Fruit fly (Drosophila melanogaster) whole organism, embryonic: ENCODE measurements around the gene CG6094.

Experiments used
- Aef1 ChIP-seq: fragments of 200-800 bp; sonication (Bioruptor generic); IDR thresholded peaks from 3 replicates; pipeline ENCODE4 v1.3.6; 2022; ENCODE audit warnings: missing biosample characterization, missing genetic modification characterization
- Antp ChIP-seq: fragments of 200-800 bp; sonication (Bioruptor generic); optimal IDR thresholded peaks from 3 replicates; lab custom pipeline; 2016; ENCODE audit warnings: missing biosample characterization, missing genetic modification characterization
- BEAF-32 ChIP-seq: fragments of 200-800 bp; sonication (Bioruptor generic); optimal IDR thresholded peaks from 3 replicates; lab custom pipeline; 2017; ENCODE audit warnings: missing biosample characterization, missing genetic modification characterization, mild to moderate bottlenecking, moderate library complexity, missing genetic modification reagents
- C15 ChIP-seq: fragments of 200-800 bp; sonication (Bioruptor generic); IDR thresholded peaks from 3 replicates; pipeline ENCODE4 v1.3.6; 2022; ENCODE audit warnings: missing biosample characterization, missing genetic modification characterization
- CG1024 ChIP-seq: fragments of 200-800 bp; sonication (Bioruptor generic); IDR thresholded peaks from 2 replicates; pipeline ENCODE4 v1.3.6; 2022; ENCODE audit warnings: missing biosample characterization, missing genetic modification characterization
- CG11398 ChIP-seq: fragments of 200-800 bp; sonication (Bioruptor generic); optimal IDR thresholded peaks from 2 replicates; lab custom pipeline; 2016; ENCODE audit warnings: missing biosample characterization, missing genetic modification characterization
- CG12104 ChIP-seq: fragments of 200-800 bp; sonication (Bioruptor generic); optimal IDR thresholded peaks from 3 replicates; lab custom pipeline; 2016; ENCODE audit warnings: missing biosample characterization, missing genetic modification characterization
- CG12942 ChIP-seq: fragments of 200-800 bp; sonication (Bioruptor generic); optimal IDR thresholded peaks from 3 replicates; lab custom pipeline; 2016; ENCODE audit warnings: missing biosample characterization, missing genetic modification characterization
- CG13775 ChIP-seq: fragments of 200-800 bp; sonication (Bioruptor generic); optimal IDR thresholded peaks from 3 replicates; lab custom pipeline; 2017; ENCODE audit warnings: missing biosample characterization, mild to moderate bottlenecking, missing genetic modification characterization
- CG13894 ChIP-seq: fragments of 200-800 bp; sonication (Bioruptor generic); optimal IDR thresholded peaks from 3 replicates; lab custom pipeline; 2018; ENCODE audit warnings: missing biosample characterization, mild to moderate bottlenecking, missing genetic modification characterization, moderate library complexity
- CG1602 ChIP-seq: fragments of 200-800 bp; sonication (Bioruptor generic); optimal IDR thresholded peaks from 3 replicates; lab custom pipeline; 2016; ENCODE audit warnings: missing biosample characterization, missing genetic modification characterization
- CG17361 ChIP-seq: fragments of 200-800 bp; sonication (Bioruptor generic); IDR thresholded peaks from 3 replicates; pipeline ENCODE4 v1.3.6; 2022; ENCODE audit warnings: missing biosample characterization, missing genetic modification characterization
- CG17802 ChIP-seq: fragments of 200-800 bp; sonication (Bioruptor generic); optimal IDR thresholded peaks from 2 replicates; lab custom pipeline; 2018; ENCODE audit warnings: missing biosample characterization, mild to moderate bottlenecking, missing genetic modification characterization, moderate library complexity
- CG17912 ChIP-seq: fragments of 200-800 bp; sonication (Bioruptor generic); optimal IDR thresholded peaks from 2 replicates; lab custom pipeline; 2018; ENCODE audit warnings: missing biosample characterization, mild to moderate bottlenecking, missing genetic modification characterization
- CG1832 ChIP-seq: fragments of 200-800 bp; sonication (Bioruptor generic); optimal IDR thresholded peaks from 2 replicates; lab custom pipeline; 2017; ENCODE audit warnings: missing biosample characterization, mild to moderate bottlenecking, missing genetic modification characterization, inconsistent platforms
- CG18476 ChIP-seq: fragments of 200-800 bp; sonication (Bioruptor generic); optimal IDR thresholded peaks from 2 replicates; lab custom pipeline; 2016; ENCODE audit warnings: missing biosample characterization, mild to moderate bottlenecking, missing genetic modification characterization
- CG2202 ChIP-seq: fragments of 200-800 bp; sonication (Bioruptor generic); optimal IDR thresholded peaks from 2 replicates; lab custom pipeline; 2018; ENCODE audit warnings: missing biosample characterization, mild to moderate bottlenecking, missing genetic modification characterization
- CG3281 ChIP-seq: fragments of 200-800 bp; sonication (Bioruptor generic); optimal IDR thresholded peaks from 3 replicates; lab custom pipeline; 2017; ENCODE audit warnings: missing biosample characterization, mild to moderate bottlenecking, missing genetic modification characterization
- CG33557 ChIP-seq: fragments of 200-800 bp; sonication (Bioruptor generic); optimal IDR thresholded peaks from 2 replicates; lab custom pipeline; 2019; ENCODE audit warnings: missing biosample characterization, mild to moderate bottlenecking, missing genetic modification characterization, moderate library complexity
- CG34422 ChIP-seq: fragments of 200-800 bp; sonication (Bioruptor generic); IDR thresholded peaks from 3 replicates; pipeline ENCODE4 v1.3.6; 2022; ENCODE audit warnings: missing biosample characterization, missing genetic modification characterization
- CG3995 ChIP-seq: fragments of 200-800 bp; sonication (Bioruptor generic); optimal IDR thresholded peaks from 3 replicates; lab custom pipeline; 2016; ENCODE audit warnings: missing biosample characterization, missing genetic modification characterization
- CG4617 ChIP-seq: fragments of 200-800 bp; sonication (Bioruptor generic); optimal IDR thresholded peaks from 3 replicates; lab custom pipeline; 2016; ENCODE audit warnings: missing biosample characterization, missing genetic modification characterization, borderline replicate concordance
- CG4707 ChIP-seq: fragments of 200-800 bp; sonication (Bioruptor generic); optimal IDR thresholded peaks from 2 replicates; lab custom pipeline; 2018; ENCODE audit warnings: missing biosample characterization, mild to moderate bottlenecking, missing genetic modification characterization, moderate library complexity
- CG6654 ChIP-seq: fragments of 200-800 bp; sonication (Bioruptor generic); optimal IDR thresholded peaks from 2 replicates; lab custom pipeline; 2017; ENCODE audit warnings: missing biosample characterization, mild to moderate bottlenecking, missing genetic modification characterization
- CG7963 ChIP-seq: fragments of 200-800 bp; sonication (Bioruptor generic); IDR thresholded peaks from 3 replicates; pipeline ENCODE4 v1.3.6; 2022; ENCODE audit warnings: missing biosample characterization, missing genetic modification characterization; ENCODE audit not compliant: partially characterized antibody
- CG8765 ChIP-seq: fragments of 200-800 bp; sonication (Bioruptor generic); IDR thresholded peaks from 2 replicates; pipeline ENCODE4 v1.3.6; 2022; ENCODE audit warnings: missing biosample characterization, missing genetic modification characterization
- CoRest ChIP-seq: fragments of 200-800 bp; sonication (Bioruptor generic); optimal IDR thresholded peaks from 3 replicates; lab custom pipeline; 2018; ENCODE audit warnings: missing biosample characterization, mild to moderate bottlenecking, missing genetic modification characterization, moderate library complexity
- Dbx ChIP-seq: fragments of 200-800 bp; sonication (Bioruptor generic); IDR thresholded peaks from 3 replicates; pipeline ENCODE4 v1.3.6; 2022; ENCODE audit warnings: missing biosample characterization, missing genetic modification characterization
- ERR ChIP-seq: fragments of 200-800 bp; sonication (Bioruptor generic); optimal IDR thresholded peaks from 2 replicates; lab custom pipeline; 2016; ENCODE audit warnings: missing biosample characterization, missing genetic modification characterization
- Ets65A ChIP-seq: fragments of 200-800 bp; sonication (Bioruptor generic); peaks from one replicate; lab custom pipeline; 2016; ENCODE audit warnings: missing biosample characterization, missing genetic modification characterization
- HLH54F ChIP-seq: fragments of 200-800 bp; sonication (Bioruptor generic); optimal IDR thresholded peaks from 3 replicates; lab custom pipeline; 2016; ENCODE audit warnings: missing biosample characterization, missing genetic modification characterization
- Hmr ChIP-seq: fragments of 200-800 bp; sonication (Bioruptor generic); optimal IDR thresholded peaks from 3 replicates; lab custom pipeline; 2017; ENCODE audit warnings: mild to moderate bottlenecking, missing biosample characterization, missing genetic modification reagents, missing genetic modification characterization
- Hmx ChIP-seq: fragments of 200-800 bp; sonication (Bioruptor generic); optimal IDR thresholded peaks from 2 replicates; lab custom pipeline; 2016; ENCODE audit warnings: missing biosample characterization, missing genetic modification characterization
- Jarid2 ChIP-seq: fragments of 200-800 bp; sonication (Bioruptor generic); optimal IDR thresholded peaks from 3 replicates; lab custom pipeline; 2017; ENCODE audit warnings: mild to moderate bottlenecking, missing biosample characterization, missing genetic modification reagents, missing genetic modification characterization
- ap ChIP-seq: fragments of 200-800 bp; sonication (Bioruptor generic); IDR thresholded peaks from 2 replicates; pipeline ENCODE4 v1.3.6; 2022; ENCODE audit warnings: missing biosample characterization, missing genetic modification characterization
- ato ChIP-seq: fragments of 200-800 bp; sonication (Bioruptor generic); IDR thresholded peaks from 2 replicates; pipeline ENCODE4 v1.3.6; 2022; ENCODE audit warnings: missing biosample characterization, missing genetic modification characterization; ENCODE audit not compliant: partially characterized antibody
- ci ChIP-seq: fragments of 200-800 bp; sonication (Bioruptor generic); IDR thresholded peaks from 3 replicates; pipeline ENCODE4 v1.3.6; 2022; ENCODE audit warnings: missing biosample characterization, missing genetic modification characterization
- dati ChIP-seq: fragments of 200-800 bp; sonication (Bioruptor generic); IDR thresholded peaks from 2 replicates; pipeline ENCODE4 v1.3.6; 2022; ENCODE audit warnings: missing biosample characterization, missing genetic modification characterization
- dmrt11E ChIP-seq: fragments of 200-800 bp; sonication (Bioruptor generic); optimal IDR thresholded peaks from 3 replicates; lab custom pipeline; 2018; ENCODE audit warnings: missing biosample characterization, mild to moderate bottlenecking, missing genetic modification characterization, moderate library complexity
- eve ChIP-seq, 2 experiments: fragments of >200 bp; optimal IDR thresholded peaks; 2 replicates each; lab custom pipeline; 2017; ENCODE audit warnings: missing biosample characterization in 2 of 2, missing genetic modification characterization in 2 of 2
- gem ChIP-seq: fragments of 200-800 bp; sonication (Bioruptor generic); optimal IDR thresholded peaks from 2 replicates; lab custom pipeline; 2019; ENCODE audit warnings: missing biosample characterization, mild to moderate bottlenecking, missing genetic modification characterization, moderate library complexity
- jing ChIP-seq: fragments of 200-800 bp; sonication (Bioruptor generic); optimal IDR thresholded peaks from 2 replicates; lab custom pipeline; 2018; ENCODE audit warnings: missing biosample characterization, mild to moderate bottlenecking, missing genetic modification characterization
- kay ChIP-seq: fragments of 200-800 bp; sonication (Bioruptor generic); optimal IDR thresholded peaks from 2 replicates; lab custom pipeline; 2016; ENCODE audit warnings: missing biosample characterization, missing genetic modification characterization
- luna ChIP-seq: fragments of 200-800 bp; sonication (Bioruptor generic); optimal IDR thresholded peaks from 2 replicates; lab custom pipeline; 2016; ENCODE audit warnings: missing biosample characterization, missing genetic modification characterization
- oc ChIP-seq: fragments of 200-800 bp; sonication (Bioruptor generic); optimal IDR thresholded peaks from 2 replicates; lab custom pipeline; 2018; ENCODE audit warnings: missing biosample characterization, mild to moderate bottlenecking, missing genetic modification characterization, moderate library complexity
- p53 ChIP-seq: fragments of 200-800 bp; sonication (Bioruptor generic); optimal IDR thresholded peaks from 2 replicates; lab custom pipeline; 2016; ENCODE audit warnings: missing biosample characterization, missing genetic modification characterization
- pho ChIP-seq: fragments of 200-800 bp; sonication (Bioruptor generic); optimal IDR thresholded peaks from 2 replicates; lab custom pipeline; 2016; ENCODE audit warnings: missing biosample characterization, missing genetic modification characterization
- psq ChIP-seq: fragments of 200-800 bp; sonication (Bioruptor generic); optimal IDR thresholded peaks from 2 replicates; lab custom pipeline; 2017; ENCODE audit warnings: missing biosample characterization, missing genetic modification characterization
- slou ChIP-seq: fragments of 200-800 bp; sonication (Bioruptor generic); optimal IDR thresholded peaks from 3 replicates; lab custom pipeline; 2016; ENCODE audit warnings: missing biosample characterization, missing genetic modification characterization
- sob ChIP-seq: fragments of 200-800 bp; sonication (Bioruptor generic); IDR thresholded peaks from 2 replicates; pipeline ENCODE4 v1.3.6; 2022; ENCODE audit warnings: missing biosample characterization, missing genetic modification characterization
- tx ChIP-seq: fragments of 200-800 bp; sonication (Bioruptor generic); optimal IDR thresholded peaks from 2 replicates; lab custom pipeline; 2016; ENCODE audit warnings: missing biosample characterization, missing genetic modification characterization
- wor ChIP-seq: fragments of 200-800 bp; sonication (Bioruptor generic); IDR thresholded peaks from 2 replicates; pipeline ENCODE4 v1.3.6; 2022; ENCODE audit warnings: missing biosample characterization, missing genetic modification characterization

CG6094 gene

dm6 chr2L:10466865-10467270, 40.0 kb upstream of the CG6094 start (continued):
- TF ChIP-seq CG13894 (no peak), sob (GFP tag; lab: Robert Waterston, UW) (peak; percentile 57), ato (GFP tag; lab: Robert Waterston, UW) (no peak), HLH54F (GFP tag; lab: Kevin White, UChicago) (no peak), CG4707 (GFP tag; lab: Kevin White, UChicago) (no peak), CG17802 (tag; lab: Kevin White, UChicago) (peak; percentile 24), gem (tag; lab: Kevin White, UChicago) (peak; percentile 73), CG3995 (GFP tag; lab: Kevin White, UChicago) (no peak), CG4617 (GFP tag; lab: Kevin White, UChicago) (no peak), CG12104 (GFP tag; lab: Kevin White, UChicago) (peak; percentile 57), Hmr (GFP tag; lab: Kevin White, UChicago) (no peak), CG6654 (GFP tag; lab: Kevin White, UChicago) (peak; percentile 32), C15 (GFP tag; lab: Robert Waterston, UW) (no peak), CG11398 (GFP tag; lab: Kevin White, UChicago) (peak; percentile 21), slou (GFP tag; lab: Kevin White, UChicago) (no peak), CG1832 (no peak), CoRest (tag; lab: Kevin White, UChicago) (peak; percentile 74), oc (tag; lab: Kevin White, UChicago) (no peak), wor (GFP tag; lab: Robert Waterston, UW) (0 out of 2 replicates have a peak, but pooled peaks have one; percentile 46), CG12942 (GFP tag; lab: Kevin White, UChicago) (no peak), Dbx (GFP tag; lab: Robert Waterston, UW) (no peak), Jarid2 (GFP tag; lab: Kevin White, UChicago) (peak; percentile 43), Antp (GFP tag; lab: Kevin White, UChicago) (peak; percentile 46), ci (GFP tag; lab: Robert Waterston, UW) (no peak), CG18476 (peak; percentile 46), CG3281 (GFP tag; lab: Kevin White, UChicago) (peak; percentile 40), CG13775 (GFP tag; lab: Kevin White, UChicago) (peak; percentile 62), Ets65A (GFP tag; lab: Kevin White, UChicago) (peak; percentile 97), kay (peak; percentile 45), jing (GFP tag; lab: Kevin White, UChicago) (peak; percentile 8), dati (GFP tag; lab: Robert Waterston, UW) (no peak), dmrt11E (tag; lab: Kevin White, UChicago) (peak; percentile 53), CG17361 (GFP tag; lab: Robert Waterston, UW) (peak; percentile 87), p53 (GFP tag; lab: Kevin White, UChicago) (no peak), CG33557 (GFP tag; lab: Kevin White, UChicago) (peak; percentile 12), CG17912 (GFP tag; lab: Kevin White, UChicago) (no peak), ap (no peak), CG1602 (GFP tag; lab: Kevin White, UChicago) (peak; percentile 61), psq (GFP tag; lab: Kevin White, UChicago) (peak; percentile 10), CG1024 (no peak), CG34422 (0 out of 3 replicates have a peak, but pooled peaks have one; percentile 27), CG7963 (no peak), luna (GFP tag; lab: Kevin White, UChicago) (no peak), CG8765 (GFP tag; lab: Robert Waterston, UW) (no peak; the same call in 1 of the 2 replicates), pho (GFP tag; lab: Kevin White, UChicago) (no peak), BEAF-32 (GFP tag; lab: Kevin White, UChicago) (no peak), ERR (GFP tag; lab: Kevin White, UChicago) (no peak), CG2202 (peak; percentile 17), Hmx (no peak), Aef1 (GFP tag; lab: Robert Waterston, UW) (no peak), tx (no peak), eve (GFP tag; optimal IDR thresholded peaks at IDR 0.05; lab: Kevin White, UChicago) (peak in 1 of 2 experiments; percentile 87)
